Worm (Caenorhabditis elegans): ENCODE results near the gene C09E7.8.

The C09E7.8 gene

ce11 chrIII:6589499-6589898 lies 31.1 kb upstream of the C09E7.8 start:
- no peak for TF ChIP-seq hlh-4 (tag; optimal IDR thresholded peaks at IDR 0.05)
- TF ChIP-seq elt-3 (tag; optimal IDR thresholded peaks at IDR 0.05) = no peak
- no peak for TF ChIP-seq nhr-11 (tag; optimal IDR thresholded peaks at IDR 0.05)
- TF ChIP-seq snpc-4 (tag; optimal IDR thresholded peaks at IDR 0.05) = no peak
- TF ChIP-seq mab-9 (GFP tag; IDR thresholded peaks at IDR 0.05) = no peak
- TF ChIP-seq lsy-2 (tag; optimal IDR thresholded peaks at IDR 0.05) = no peak
- TF ChIP-seq nhr-85 (tag) = no peak
- no peak for TF ChIP-seq nhr-76 (tag; optimal IDR thresholded peaks at IDR 0.05)
- no peak for TF ChIP-seq lin-14 (GFP tag; optimal IDR thresholded peaks at IDR 0.05)
- TF ChIP-seq hpl-2 (GFP tag; optimal IDR thresholded peaks at IDR 0.05) = no peak
- TF ChIP-seq mdl-1 (tag; optimal IDR thresholded peaks at IDR 0.05) = no peak
- no peak for TF ChIP-seq sox-4 (tag; optimal IDR thresholded peaks at IDR 0.05)
- no peak for TF ChIP-seq ces-1 (GFP tag; optimal IDR thresholded peaks at IDR 0.05)

- TF ChIP-seq pax-3 (tag; optimal IDR thresholded peaks at IDR 0.05) (no peak), ceh-88 (GFP tag; IDR thresholded peaks at IDR 0.05) (no peak), lin-35 (GFP tag; optimal IDR thresholded peaks at IDR 0.05) (no peak)
Observed at ce11 chrIII:6587564-6587963, 29.2 kb upstream of the C09E7.8 start, which contains the start of gene ddo-3. Gene ddo-3, plus strand, starts transcription at chrIII:6587864.

ce11 chrIII:6581585-6581984 lies 23.2 kb upstream of the C09E7.8 start, which contains the start of gene acr-21:
Gene acr-21, plus strand, starts transcription at chrIII:6581885.
- TF ChIP-seq ces-1 (GFP tag; optimal IDR thresholded peaks at IDR 0.05) (no peak), C34B4.2 (tag; optimal IDR thresholded peaks at IDR 0.05) (no peak), rnt-1 (tag; optimal IDR thresholded peaks at IDR 0.05) (no peak), Y116A8C.19 (tag; optimal IDR thresholded peaks at IDR 0.05; ENCODE audit: borderline replicate concordance) (no peak), elt-3 (tag; optimal IDR thresholded peaks at IDR 0.05) (no peak), unc-30 (tag; optimal IDR thresholded peaks at IDR 0.05) (no peak), nhr-12 (tag; optimal IDR thresholded peaks at IDR 0.05) (no peak), hpl-2 (GFP tag; optimal IDR thresholded peaks at IDR 0.05) (no peak), nhr-19 (GFP tag; conservative IDR thresholded peaks at IDR 0.05) (no peak), snu-23 (GFP tag; optimal IDR thresholded peaks at IDR 0.05) (no peak), jun-1 (tag; optimal IDR thresholded peaks at IDR 0.05) (no peak), lin-39 (tag; optimal IDR thresholded peaks at IDR 0.05) (no peak)

- no peak for TF ChIP-seq nhr-237 (tag; optimal IDR thresholded peaks at IDR 0.05)
- TF ChIP-seq nhr-19 (GFP tag; conservative IDR thresholded peaks at IDR 0.05) = no peak
- TF ChIP-seq nhr-20 (tag; optimal IDR thresholded peaks at IDR 0.05) = no peak
- no peak for TF ChIP-seq Y116A8C.19 (tag; optimal IDR thresholded peaks at IDR 0.05; ENCODE audit: borderline replicate concordance)
- TF ChIP-seq nhr-47 (tag; optimal IDR thresholded peaks at IDR 0.05) = no peak
- no peak for TF ChIP-seq nhr-84 (tag; optimal IDR thresholded peaks at IDR 0.05)
- no peak for TF ChIP-seq unc-62 (GFP tag; optimal IDR thresholded peaks at IDR 0.05)
- no peak for TF ChIP-seq sup-37 (GFP tag; optimal IDR thresholded peaks at IDR 0.05)
- TF ChIP-seq C04F5.9 (tag; optimal IDR thresholded peaks at IDR 0.05) = no peak
- no peak for TF ChIP-seq egl-13 (tag; optimal IDR thresholded peaks at IDR 0.05)
- TF ChIP-seq mep-1 (tag; optimal IDR thresholded peaks at IDR 0.05) = no peak
- TF ChIP-seq lir-3 (tag; optimal IDR thresholded peaks at IDR 0.05; ENCODE audit: poor library complexity) = no peak
- TF ChIP-seq lin-13 (GFP tag; optimal IDR thresholded peaks at IDR 0.05) = no peak
Observed at ce11 chrIII:6579398-6579797, 21.0 kb upstream of the C09E7.8 start, which contains the start of gene F27B3.8. Gene F27B3.8, plus strand, starts transcription at chrIII:6579698.

ce11 chrIII:6578505-6578904 lies 20.1 kb upstream of the C09E7.8 start, which contains the start of gene F27B3.6:
Gene F27B3.6, minus strand, starts transcription at chrIII:6578605.
- TF ChIP-seq lin-13 (GFP tag; optimal IDR thresholded peaks at IDR 0.05) = no peak
- TF ChIP-seq ztf-4 (tag; optimal IDR thresholded peaks at IDR 0.05) = no peak
- TF ChIP-seq pag-3 (tag; optimal IDR thresholded peaks at IDR 0.05; ENCODE audit: borderline replicate concordance, insufficient read depth) = no peak
- no peak for TF ChIP-seq zag-1 (tag; optimal IDR thresholded peaks at IDR 0.05)
- no peak for TF ChIP-seq C04F5.9 (tag; optimal IDR thresholded peaks at IDR 0.05)
- no peak for TF ChIP-seq nhr-76 (tag; optimal IDR thresholded peaks at IDR 0.05)
- no peak for TF ChIP-seq nhr-77 (tag; optimal IDR thresholded peaks at IDR 0.05)
- no peak for TF ChIP-seq nhr-237 (tag; optimal IDR thresholded peaks at IDR 0.05)
- TF ChIP-seq mep-1 (tag; optimal IDR thresholded peaks at IDR 0.05) = no peak
- TF ChIP-seq zip-4 (GFP tag; optimal IDR thresholded peaks at IDR 0.05) = no peak
- no peak for TF ChIP-seq unc-30 (tag; optimal IDR thresholded peaks at IDR 0.05)
- no peak for TF ChIP-seq fos-1 (tag; optimal IDR thresholded peaks at IDR 0.05)
- no peak for TF ChIP-seq elt-2 (tag; optimal IDR thresholded peaks at IDR 0.05)
- TF ChIP-seq nhr-28 (tag; optimal IDR thresholded peaks at IDR 0.05) = no peak
- TF ChIP-seq nhr-19 (GFP tag; conservative IDR thresholded peaks at IDR 0.05) = no peak
- TF ChIP-seq unc-130 (tag; optimal IDR thresholded peaks at IDR 0.05) = no peak

Measured in whole organism, L1 larva.